Worm (Caenorhabditis elegans) whole organism, young adult: ENCODE data around the gene clec-177.

Experiments
- C17E4.6 ChIP-seq: fragments of 200-800 bp; sonication (Bioruptor generic); IDR thresholded peaks from 2 replicates; pipeline ENCODE4 v1.3.6; 2022; ENCODE audit warnings: missing genetic modification reagents, missing genetic modification characterization, missing compliant biosample characterization
- F22D6.2 ChIP-seq: sonication (generic microtip); optimal IDR thresholded peaks from 2 replicates; lab custom pipeline; 2016; ENCODE audit warnings: mild to moderate bottlenecking, missing genetic modification characterization, missing compliant biosample characterization
- K12H6.12 ChIP-seq: fragments of 200-800 bp; sonication (Bioruptor generic); optimal IDR thresholded peaks from 2 replicates; lab custom pipeline; 2018; ENCODE audit warnings: mild to moderate bottlenecking, missing genetic modification characterization, missing compliant biosample characterization
- ekl-4 ChIP-seq: fragments of 200-800 bp; sonication (Bioruptor generic); IDR thresholded peaks from 2 replicates; pipeline ENCODE4 v1.3.6; 2022; ENCODE audit warnings: missing genetic modification reagents, missing genetic modification characterization, missing compliant biosample characterization
- ets-4 ChIP-seq: fragments of 200-800 bp; sonication (Bioruptor generic); optimal IDR thresholded peaks from 2 replicates; lab custom pipeline; 2018; ENCODE audit warnings: mild to moderate bottlenecking, missing genetic modification characterization, missing compliant biosample characterization
- lin-26 ChIP-seq: fragments of 200-800 bp; sonication (Bioruptor generic); IDR thresholded peaks from 2 replicates; pipeline ENCODE4 v1.3.6; 2022; ENCODE audit warnings: missing genetic modification reagents, missing genetic modification characterization, missing compliant biosample characterization
- lir-1 ChIP-seq: fragments of 200-800 bp; sonication (Bioruptor generic); conservative IDR thresholded peaks from 2 replicates; pipeline ENCODE4 v1.3.6; 2022; ENCODE audit warnings: missing genetic modification reagents, missing genetic modification characterization, missing compliant biosample characterization
- mcd-1 ChIP-seq: fragments of 200-800 bp; sonication (Bioruptor generic); IDR thresholded peaks from 2 replicates; pipeline ENCODE4 v1.3.6; 2022; ENCODE audit warnings: missing genetic modification reagents, missing genetic modification characterization, missing compliant biosample characterization
- mel-28 ChIP-seq: sonication (generic microtip); optimal IDR thresholded peaks from 2 replicates; lab custom pipeline; 2016; ENCODE audit warnings: borderline replicate concordance, mild to moderate bottlenecking, missing genetic modification characterization, missing compliant biosample characterization
- sea-2 ChIP-seq: fragments of 200-800 bp; sonication (Bioruptor generic); IDR thresholded peaks from 2 replicates; pipeline ENCODE4 v1.3.6; 2022; ENCODE audit warnings: missing genetic modification characterization, missing compliant biosample characterization
- unc-130 ChIP-seq: sonication (generic microtip); optimal IDR thresholded peaks from 2 replicates; lab custom pipeline; 2016; ENCODE audit warnings: missing genetic modification reagents, missing genetic modification characterization, missing compliant biosample characterization
- zim-3 ChIP-seq: sonication (generic microtip); optimal IDR thresholded peaks from 2 replicates; lab custom pipeline; 2017; ENCODE audit warnings: mild to moderate bottlenecking, missing genetic modification characterization, moderate library complexity, missing compliant biosample characterization

- TF ChIP-seq K12H6.12 (tag; lab: Kevin White, UChicago) (no peak), zim-3 (tag; lab: Kevin White, UChicago) (no peak), mel-28 (tag; lab: Kevin White, UChicago) (no peak), sea-2 (GFP tag; lab: Robert Waterston, UW) (no peak), C17E4.6 (GFP tag; lab: Robert Waterston, UW) (no peak), lin-26 (no peak), ekl-4 (GFP tag; lab: Robert Waterston, UW) (no peak), lir-1 (GFP tag; lab: Robert Waterston, UW) (no peak), F22D6.2 (tag; lab: Kevin White, UChicago) (no peak), ets-4 (GFP tag; lab: Kevin White, UChicago) (no peak), mcd-1 (GFP tag; lab: Robert Waterston, UW) (no peak), unc-130 (no peak)
These were observed 47.7 kb upstream of the clec-177 start, which contains the start of gene str-168 for ce11 chrIV:4938664-4939063.
